Fruit fly (Drosophila melanogaster): ENCODE results near the gene Cdk7.

- TF ChIP-seq cnc (optimal IDR thresholded peaks at IDR 0.05) (no peak), CG11617 (GFP tag; optimal IDR thresholded peaks at IDR 0.05) (no peak), CG5204 (GFP tag; optimal IDR thresholded peaks at IDR 0.05) (no peak), Mnt (GFP tag; optimal IDR thresholded peaks at IDR 0.05) (no peak), CG7045 (GFP tag; optimal IDR thresholded peaks at IDR 0.05) (no peak), kay (GFP tag; ENCODE audit: borderline replicate concordance) (no peak), CG12768 (GFP tag; optimal IDR thresholded peaks at IDR 0.05) (no peak), Clk (GFP tag; optimal IDR thresholded peaks at IDR 0.05) (no peak), tj (GFP tag; optimal IDR thresholded peaks at IDR 0.05) (no peak), ovo (GFP tag; optimal IDR thresholded peaks at IDR 0.05) (no peak), CG1620 (GFP tag; optimal IDR thresholded peaks at IDR 0.05) (no peak), CG33017 (tag; optimal IDR thresholded peaks at IDR 0.05) (no peak), Crg-1 (GFP tag; optimal IDR thresholded peaks at IDR 0.05) (no peak), CG7101 (tag; optimal IDR thresholded peaks at IDR 0.05) (no peak)
These were observed 22.3 kb downstream of the Cdk7 start for dm6 chrX:5286513-5286912.
